Fruit fly (Drosophila melanogaster): ENCODE data around the gene mbo.

DNA sequence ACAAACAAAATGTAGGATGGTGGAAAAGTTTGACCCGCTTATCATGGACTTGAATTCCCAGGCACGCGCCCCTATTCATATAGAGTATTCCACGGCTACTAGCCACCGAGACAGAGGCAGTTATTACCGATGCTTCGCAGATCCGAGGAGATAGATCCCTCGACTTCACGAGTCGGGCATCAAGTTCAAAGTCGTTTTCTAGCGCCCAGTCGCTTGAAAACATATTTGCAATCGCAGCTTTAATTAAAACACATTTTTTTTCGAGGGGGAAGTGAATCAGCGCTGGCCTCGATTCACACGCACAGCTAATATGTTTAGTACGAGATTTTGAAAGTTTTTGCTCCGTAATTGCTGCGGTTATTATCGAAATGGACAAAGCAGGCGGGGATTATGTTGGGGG, 36.4 kb upstream of the mbo start:
- TF ChIP-seq CG8478 (optimal IDR thresholded peaks at IDR 0.05) (no peak), CTCF (optimal IDR thresholded peaks at IDR 0.05) (no peak)

All from S2 (cell line).